Worm (Caenorhabditis elegans) whole organism, young adult: ENCODE results near the gene mtq-2.

ENCODE experiments used
- F57A8.1 ChIP-seq: fragments of 200-800 bp; sonication (Bioruptor generic); optimal IDR thresholded peaks from 2 replicates; lab custom pipeline; 2018; ENCODE audit warnings: mild to moderate bottlenecking, missing genetic modification characterization, moderate library complexity, missing compliant biosample characterization
- F57C9.4 ChIP-seq: sonication (generic microtip); optimal IDR thresholded peaks from 2 replicates; lab custom pipeline; 2017; ENCODE audit warnings: mild to moderate bottlenecking, missing genetic modification characterization, missing compliant biosample characterization
- ceh-100 ChIP-seq: fragments of 200-800 bp; sonication (Bioruptor generic); IDR thresholded peaks from 2 replicates; pipeline ENCODE4 v1.3.6; 2022; ENCODE audit warnings: missing genetic modification reagents, missing genetic modification characterization, missing compliant biosample characterization
- dpff-1 ChIP-seq: sonication (generic microtip); optimal IDR thresholded peaks from 2 replicates; lab custom pipeline; 2017; ENCODE audit warnings: mild to moderate bottlenecking, missing genetic modification characterization, missing compliant biosample characterization
- dpl-1 ChIP-seq: fragments of 150-350 bp; optimal IDR thresholded peaks from 2 replicates; lab custom pipeline; 2014; ENCODE audit warnings: missing biosample characterization, missing genetic modification reagents, missing genetic modification characterization
- let-607 ChIP-seq, 2 experiments: fragments of 200-800 bp in 1 of 2; sonication (Bioruptor generic) in 1 of 2; sonication (generic microtip) in 1 of 2; optimal IDR thresholded peaks; 2 replicates each; lab custom pipeline; 2016 to 2018; ENCODE audit warnings: mild to moderate bottlenecking in 2 of 2, missing compliant biosample characterization in 2 of 2, missing genetic modification characterization in 2 of 2, moderate library complexity in 2 of 2, missing genotype in 1 of 2
- unc-62 ChIP-seq: fragments of 150-350 bp; optimal IDR thresholded peaks from 2 replicates; lab custom pipeline; 2014; ENCODE audit warnings: missing biosample characterization, missing genetic modification reagents, missing genetic modification characterization
- zim-3 ChIP-seq: sonication (generic microtip); optimal IDR thresholded peaks from 2 replicates; lab custom pipeline; 2017; ENCODE audit warnings: mild to moderate bottlenecking, missing genetic modification characterization, moderate library complexity, missing compliant biosample characterization
- ztf-22 ChIP-seq: fragments of 200-800 bp; sonication (Bioruptor generic); optimal IDR thresholded peaks from 2 replicates; lab custom pipeline; 2018; ENCODE audit warnings: mild to moderate bottlenecking, missing genetic modification characterization, moderate library complexity, missing compliant biosample characterization

DNA sequence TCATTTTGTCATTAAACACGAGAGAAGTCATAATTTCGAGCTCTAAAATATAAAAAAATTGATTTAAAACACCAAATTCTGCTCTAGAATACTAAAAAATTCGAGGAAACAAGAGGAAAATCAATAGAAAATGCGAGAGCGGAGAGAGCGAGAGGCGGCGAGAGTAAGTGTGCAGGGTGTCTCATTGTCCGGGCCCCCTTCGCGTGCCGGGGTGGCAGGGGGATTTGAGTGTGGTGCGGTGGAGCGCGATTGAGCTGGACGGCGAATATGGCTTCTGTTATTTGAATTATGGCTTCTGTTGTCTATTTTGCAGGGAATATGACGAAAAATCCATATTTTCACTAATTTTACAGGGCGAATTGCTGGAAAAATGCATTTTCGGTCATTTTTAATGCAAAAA, 30.6 kb upstream of the mtq-2 start, which contains the start of gene Y59C2A.3:
- TF ChIP-seq ceh-100 (GFP tag; lab: Robert Waterston, UW) (no peak), unc-62 (no peak), dpl-1 (GFP tag; lab: Kevin White, UChicago) (peak; percentile 6), let-607 (tag; optimal IDR thresholded peaks at IDR 0.05; lab: Kevin White, UChicago) (no peak), ztf-22 (GFP tag; lab: Kevin White, UChicago) (no peak), dpff-1 (no peak), zim-3 (tag; lab: Kevin White, UChicago) (no peak), F57A8.1 (no peak), F57C9.4 (tag; lab: Kevin White, UChicago) (no peak)
